Fruit fly (Drosophila melanogaster): Measurements from ENCODE around the gene CG4297.

DNA sequence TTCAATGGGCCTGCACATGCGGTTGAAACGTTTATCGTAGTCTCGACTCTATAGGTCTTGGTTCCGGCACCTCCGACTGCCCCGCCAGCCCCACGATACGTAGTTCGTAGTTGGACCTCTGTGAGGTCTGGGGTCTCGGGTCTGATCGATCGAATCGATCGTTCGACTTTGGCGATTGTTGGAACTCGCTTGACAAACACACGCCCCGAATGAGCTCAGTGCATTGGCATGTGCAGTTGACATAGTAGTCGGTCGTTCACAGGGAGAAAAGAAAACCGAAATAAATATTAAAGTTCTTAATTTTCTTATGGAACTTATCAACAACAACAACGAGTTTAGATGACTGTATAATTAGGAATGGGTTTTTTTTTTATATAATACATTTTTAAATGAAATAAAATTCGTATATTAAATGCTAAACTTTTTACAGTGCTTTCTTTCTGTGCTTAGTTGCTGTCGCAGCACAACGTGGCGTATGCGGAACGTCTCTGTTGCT lies 36.6 kb downstream of the CG4297 start:
- TF ChIP-seq Sin3A (optimal IDR thresholded peaks at IDR 0.05) (no peak), insv (optimal IDR thresholded peaks at IDR 0.05) (no peak), psq (optimal IDR thresholded peaks at IDR 0.05) (no peak)
